Fruit fly (Drosophila melanogaster): ENCODE data around the gene SmydA-3.

The SmydA-3 gene

DNA sequence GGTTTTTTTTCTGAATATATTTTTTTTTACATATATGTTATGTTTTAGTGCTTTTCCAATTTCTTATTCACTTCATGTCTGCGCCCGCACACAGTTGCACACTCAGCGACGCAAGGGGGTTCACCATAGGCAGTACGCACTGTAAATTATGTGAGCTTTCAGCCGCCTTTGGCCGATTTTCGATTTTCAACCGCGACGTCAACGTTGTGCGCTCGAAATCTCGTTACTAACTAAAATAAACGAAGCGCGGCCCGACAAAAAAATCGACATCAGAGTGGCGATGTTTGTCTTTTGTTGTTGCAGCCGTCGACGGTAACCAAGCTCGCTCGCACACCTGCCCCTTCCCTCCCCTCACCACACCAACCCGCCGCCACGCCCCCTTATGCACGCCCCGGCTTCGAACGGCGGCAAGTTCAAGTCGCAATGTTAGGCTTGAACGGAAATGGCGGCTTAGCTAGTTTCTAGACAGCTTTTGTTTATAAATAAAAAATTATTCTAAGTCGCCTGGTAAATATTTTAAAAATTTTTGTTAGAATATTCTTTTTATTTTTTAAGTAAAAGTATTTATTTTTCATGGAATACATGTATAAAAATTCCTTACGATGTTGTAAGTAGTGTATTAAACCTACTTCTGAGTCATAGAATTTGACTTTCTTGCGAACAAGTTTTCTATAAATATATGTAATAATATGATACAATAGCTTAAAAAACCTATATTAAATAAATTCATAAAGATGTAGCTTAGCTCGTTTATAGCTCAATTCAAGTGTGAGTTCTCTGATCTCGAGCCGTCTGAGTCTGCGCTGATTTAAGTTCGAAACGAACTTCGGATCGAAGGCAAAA, 48.8 kb upstream of the SmydA-3 start, which contains the start of gene CG31869 (continued):
- TF ChIP-seq tap (tag; optimal IDR thresholded peaks at IDR 0.05) (no peak), maf-S (GFP tag; optimal IDR thresholded peaks at IDR 0.05) (no peak), D (optimal IDR thresholded peaks at IDR 0.05) (no peak), D (GFP tag; optimal IDR thresholded peaks at IDR 0.05) (no peak), trh (GFP tag; optimal IDR thresholded peaks at IDR 0.05) (no peak), CG8359 (GFP tag; optimal IDR thresholded peaks at IDR 0.05; ENCODE audit: borderline replicate concordance) (no peak), Jarid2 (GFP tag; optimal IDR thresholded peaks at IDR 0.05) (peak; percentile 79), Ets97D (GFP tag; optimal IDR thresholded peaks at IDR 0.05) (no peak), seq (GFP tag; IDR thresholded peaks at IDR 0.05) (no peak), al (GFP tag; IDR thresholded peaks at IDR 0.05) (peak; percentile 26; the same call in 1 of the 2 replicates), Dfd (GFP tag; optimal IDR thresholded peaks at IDR 0.05) (no peak), nom (GFP tag; optimal IDR thresholded peaks at IDR 0.05) (no peak), CG9797 (GFP tag; optimal IDR thresholded peaks at IDR 0.05) (no peak), Vsx1 (GFP tag; optimal IDR thresholded peaks at IDR 0.05) (no peak), ssp (GFP tag; IDR thresholded peaks at IDR 0.05) (no peak), lov (optimal IDR thresholded peaks at IDR 0.05) (no peak), lov (GFP tag; IDR thresholded peaks at IDR 0.05) (no peak), TFAM (GFP tag; optimal IDR thresholded peaks at IDR 0.05) (no peak), jing (GFP tag; optimal IDR thresholded peaks at IDR 0.05) (no peak), Bteb2 (GFP tag; optimal IDR thresholded peaks at IDR 0.05) (no peak), Bgb (GFP tag; IDR thresholded peaks at IDR 0.05; ENCODE audit: partially characterized antibody) (0 out of 2 replicates have a peak, but pooled peaks have one; percentile 10), CHES-1-like (GFP tag; optimal IDR thresholded peaks at IDR 0.05) (no peak), Deaf1 (tag; optimal IDR thresholded peaks at IDR 0.05) (peak; percentile 77), CG8944 (GFP tag; optimal IDR thresholded peaks at IDR 0.05) (no peak), hth (optimal IDR thresholded peaks at IDR 0.05) (no peak), CG18476 (GFP tag; optimal IDR thresholded peaks at IDR 0.05) (no peak), CG30020 (tag; optimal IDR thresholded peaks at IDR 0.05) (no peak), Sin3A (optimal IDR thresholded peaks at IDR 0.05) (no peak), Nf-YB (GFP tag; optimal IDR thresholded peaks at IDR 0.05) (no peak), esg (GFP tag; conservative IDR thresholded peaks at IDR 0.05) (no peak), CG4424 (GFP tag; optimal IDR thresholded peaks at IDR 0.05) (no peak), lilli (GFP tag; optimal IDR thresholded peaks at IDR 0.05) (no peak), BEAF-32 (GFP tag; optimal IDR thresholded peaks at IDR 0.05) (no peak), CG7556 (GFP tag; optimal IDR thresholded peaks at IDR 0.05) (no peak), Sox100B (GFP tag; optimal IDR thresholded peaks at IDR 0.05) (no peak), Oaz (GFP tag; IDR thresholded peaks at IDR 0.05) (0 out of 2 replicates have a peak, but pooled peaks have one; percentile 25), CG14441 (GFP tag; IDR thresholded peaks at IDR 0.05) (peak; percentile 65), Sry-β (GFP tag; optimal IDR thresholded peaks at IDR 0.05) (peak; percentile 86), Oli (tag; optimal IDR thresholded peaks at IDR 0.05) (no peak), da (GFP tag; optimal IDR thresholded peaks at IDR 0.05) (no peak), gcm2 (GFP tag; optimal IDR thresholded peaks at IDR 0.05) (no peak), CG10147 (GFP tag; optimal IDR thresholded peaks at IDR 0.05) (no peak), CG43689 (GFP tag; IDR thresholded peaks at IDR 0.05) (no peak), wdn (GFP tag; IDR thresholded peaks at IDR 0.05) (0 out of 2 replicates have a peak, but pooled peaks have one; percentile 35), Ada2b (GFP tag; IDR thresholded peaks at IDR 0.05) (no peak), ranshi (GFP tag; IDR thresholded peaks at IDR 0.05) (0 out of 2 replicates have a peak, but pooled peaks have one; percentile 24), CG8281 (tag; optimal IDR thresholded peaks at IDR 0.05) (no peak), CG32767 (GFP tag; IDR thresholded peaks at IDR 0.05) (no peak), CG3726 (GFP tag; IDR thresholded peaks at IDR 0.05) (no peak), dan (GFP tag; IDR thresholded peaks at IDR 0.05) (no peak), Lpt (GFP tag; optimal IDR thresholded peaks at IDR 0.05) (no peak)

All from whole organism, embryonic.